Worm (Caenorhabditis elegans) whole organism, young adult: ENCODE measurements around the gene srw-60.

Experiments used
- C06A6.2 ChIP-seq: fragments of 200-800 bp; sonication (Bioruptor generic); conservative IDR thresholded peaks from 2 replicates; pipeline ENCODE4 v1.3.6; 2022; ENCODE audit warnings: missing genetic modification characterization, missing compliant biosample characterization
- D2030.7 ChIP-seq: fragments of 200-800 bp; sonication (Bioruptor generic); IDR thresholded peaks from 2 replicates; pipeline ENCODE4 v1.3.6; 2022; ENCODE audit warnings: missing genetic modification reagents, missing genetic modification characterization, missing compliant biosample characterization
- F10E7.11 ChIP-seq: sonication (generic microtip); optimal IDR thresholded peaks from 2 replicates; lab custom pipeline; 2017; ENCODE audit warnings: mild to moderate bottlenecking, missing genetic modification characterization, moderate library complexity, missing compliant biosample characterization
- F49E8.2 ChIP-seq: sonication (generic microtip); optimal IDR thresholded peaks from 3 replicates; lab custom pipeline; 2017; ENCODE audit warnings: missing genetic modification characterization, mild to moderate bottlenecking, missing compliant biosample characterization, antibody characterized with exemption, moderate library complexity; ENCODE audit not compliant: insufficient read depth
- F55B11.4 ChIP-seq: sonication (generic microtip); optimal IDR thresholded peaks from 2 replicates; lab custom pipeline; 2016; ENCODE audit warnings: missing compliant biosample characterization, missing genetic modification characterization, borderline replicate concordance; ENCODE audit not compliant: insufficient read depth
- Y79H2A.3 ChIP-seq: fragments of 200-800 bp; sonication (Bioruptor generic); conservative IDR thresholded peaks from 2 replicates; pipeline ENCODE4 v1.3.6; 2022; ENCODE audit warnings: missing genetic modification reagents, missing genetic modification characterization, missing compliant biosample characterization
- akir-1 ChIP-seq: fragments of 200-800 bp; sonication (Bioruptor generic); optimal IDR thresholded peaks from 2 replicates; lab custom pipeline; 2018; ENCODE audit warnings: mild to moderate bottlenecking, missing genetic modification characterization, moderate library complexity, missing compliant biosample characterization
- ama-1 ChIP-seq, 3 experiments: fragments of 150-350 bp in 1 of 3; sonication (generic microtip) in 2 of 3; optimal IDR thresholded peaks; 2 replicates each; lab custom pipeline; 2014 to 2018; ENCODE audit warnings: missing biosample characterization in 2 of 3, missing genetic modification characterization in 2 of 3, missing genetic modification reagents in 2 of 3
- atf-7 ChIP-seq: sonication (generic microtip); optimal IDR thresholded peaks from 2 replicates; lab custom pipeline; 2017; ENCODE audit warnings: mild to moderate bottlenecking, missing genetic modification characterization, missing compliant biosample characterization
- attf-3 ChIP-seq: fragments of 200-800 bp; sonication (Bioruptor generic); conservative IDR thresholded peaks from 2 replicates; pipeline ENCODE4 v1.3.6; 2022; ENCODE audit warnings: missing genetic modification reagents, missing genetic modification characterization, missing compliant biosample characterization
- bed-1 ChIP-seq: fragments of 200-800 bp; sonication (Bioruptor generic); IDR thresholded peaks from 2 replicates; pipeline ENCODE4 v1.3.6; 2022; ENCODE audit warnings: missing genetic modification reagents, missing genetic modification characterization, missing compliant biosample characterization
- cebp-1 ChIP-seq, 2 experiments: fragments of 200-800 bp in 1 of 2; sonication (Bioruptor generic) in 1 of 2; sonication (generic microtip) in 1 of 2; IDR thresholded peaks in 1 of 2; optimal IDR thresholded peaks in 1 of 2; 2 replicates each; pipeline versions ENCODE4 v1.3.6 to Lab custom; 2017 to 2022; ENCODE audit warnings: missing compliant biosample characterization in 2 of 2, missing genetic modification characterization in 2 of 2, mild to moderate bottlenecking in 1 of 2, missing genetic modification reagents in 1 of 2, moderate library complexity in 1 of 2
- ceh-27 ChIP-seq: fragments of 200-800 bp; sonication (Bioruptor generic); optimal IDR thresholded peaks from 2 replicates; lab custom pipeline; 2018; ENCODE audit warnings: mild to moderate bottlenecking, missing genetic modification characterization, moderate library complexity, missing compliant biosample characterization
- ceh-40 ChIP-seq: fragments of 200-800 bp; sonication (Bioruptor generic); IDR thresholded peaks from 2 replicates; pipeline ENCODE4 v1.3.6; 2022; ENCODE audit warnings: missing genetic modification characterization, missing compliant biosample characterization
- chd-7 ChIP-seq: sonication (generic microtip); optimal IDR thresholded peaks from 2 replicates; lab custom pipeline; 2016; ENCODE audit warnings: mild to moderate bottlenecking, missing genetic modification characterization, moderate library complexity, missing compliant biosample characterization
- dox-1 ChIP-seq: fragments of 200-800 bp; sonication (Bioruptor generic); IDR thresholded peaks from 2 replicates; pipeline ENCODE4 v1.3.6; 2022; ENCODE audit warnings: missing genetic modification reagents, missing genetic modification characterization, missing compliant biosample characterization
- dpl-1 ChIP-seq: fragments of 150-350 bp; optimal IDR thresholded peaks from 2 replicates; lab custom pipeline; 2014; ENCODE audit warnings: missing biosample characterization, missing genetic modification reagents, missing genetic modification characterization
- egl-18 ChIP-seq: fragments of 200-800 bp; sonication (Bioruptor generic); IDR thresholded peaks from 2 replicates; pipeline ENCODE4 v1.3.6; 2022; ENCODE audit warnings: missing genetic modification reagents, missing genetic modification characterization, missing compliant biosample characterization
- gei-17 ChIP-seq: fragments of 200-800 bp; sonication (Bioruptor generic); optimal IDR thresholded peaks from 2 replicates; lab custom pipeline; 2018; ENCODE audit warnings: mild to moderate bottlenecking, missing genetic modification characterization, missing compliant biosample characterization
- him-1 ChIP-seq: sonication (generic microtip); optimal IDR thresholded peaks from 2 replicates; lab custom pipeline; 2016; ENCODE audit warnings: missing genotype, missing genetic modification reagents, missing genetic modification characterization, missing compliant biosample characterization
- hlh-12 ChIP-seq: sonication (generic microtip); optimal IDR thresholded peaks from 2 replicates; lab custom pipeline; 2016; ENCODE audit warnings: missing genetic modification characterization, missing compliant biosample characterization
- hlh-26 ChIP-seq: fragments of 200-800 bp; sonication (Bioruptor generic); conservative IDR thresholded peaks from 2 replicates; pipeline ENCODE4 v1.3.6; 2022; ENCODE audit warnings: missing genetic modification reagents, missing genetic modification characterization, missing compliant biosample characterization
- hmg-1.2 ChIP-seq: fragments of 200-800 bp; sonication (Bioruptor generic); IDR thresholded peaks from 2 replicates; pipeline ENCODE4 v1.3.6; 2022; ENCODE audit warnings: missing genetic modification reagents, missing genetic modification characterization, missing compliant biosample characterization
- hrde-1 ChIP-seq: sonication (generic microtip); optimal IDR thresholded peaks from 2 replicates; lab custom pipeline; 2016; ENCODE audit warnings: missing genetic modification characterization, mild to moderate bottlenecking, missing compliant biosample characterization, moderate library complexity, missing genotype, missing genetic modification reagents, borderline replicate concordance
- hsf-1 ChIP-seq: fragments of 200-800 bp; sonication (Bioruptor generic); IDR thresholded peaks from 2 replicates; pipeline ENCODE4 v1.3.6; 2022; ENCODE audit warnings: missing genetic modification reagents, missing genetic modification characterization, missing compliant biosample characterization
- let-526 ChIP-seq: fragments of 200-800 bp; sonication (Bioruptor generic); IDR thresholded peaks from 2 replicates; pipeline ENCODE4 v1.3.6; 2022; ENCODE audit warnings: missing genetic modification reagents, missing genetic modification characterization, missing compliant biosample characterization
- lin-54 ChIP-seq: fragments of 200-800 bp; sonication (Bioruptor generic); optimal IDR thresholded peaks from 2 replicates; lab custom pipeline; 2018; ENCODE audit warnings: mild to moderate bottlenecking, missing genetic modification characterization, missing compliant biosample characterization
- lsy-27 ChIP-seq: sonication (generic microtip); optimal IDR thresholded peaks from 2 replicates; lab custom pipeline; 2017; ENCODE audit warnings: missing genetic modification characterization, mild to moderate bottlenecking, missing compliant biosample characterization, antibody characterized with exemption, missing genotype, borderline replicate concordance; ENCODE audit not compliant: insufficient read depth
- madf-3 ChIP-seq: fragments of 200-800 bp; sonication (Bioruptor generic); IDR thresholded peaks from 2 replicates; pipeline ENCODE4 v1.3.6; 2022; ENCODE audit warnings: missing genetic modification reagents, missing genetic modification characterization, missing compliant biosample characterization
- madf-8 ChIP-seq: fragments of 200-800 bp; sonication (Bioruptor generic); conservative IDR thresholded peaks from 2 replicates; pipeline ENCODE4 v1.3.6; 2022; ENCODE audit warnings: missing genetic modification reagents, missing genetic modification characterization, missing compliant biosample characterization
- mes-4 ChIP-seq: sonication (generic microtip); optimal IDR thresholded peaks from 2 replicates; lab custom pipeline; 2016; ENCODE audit warnings: missing genotype, missing genetic modification characterization, missing compliant biosample characterization
- mxl-1 ChIP-seq: sonication (generic microtip); optimal IDR thresholded peaks from 2 replicates; lab custom pipeline; 2016; ENCODE audit warnings: missing genetic modification characterization, missing compliant biosample characterization
- nfya-2 ChIP-seq: fragments of 200-800 bp; sonication (Bioruptor generic); IDR thresholded peaks from 2 replicates; pipeline ENCODE4 v1.3.6; 2022; ENCODE audit warnings: missing genetic modification reagents, missing genetic modification characterization, missing compliant biosample characterization
- nhr-27 ChIP-seq: fragments of 200-800 bp; sonication (Bioruptor generic); optimal IDR thresholded peaks from 2 replicates; lab custom pipeline; 2018; ENCODE audit warnings: mild to moderate bottlenecking, missing genetic modification characterization, moderate library complexity, missing compliant biosample characterization
- nhr-90 ChIP-seq: sonication (generic microtip); optimal IDR thresholded peaks from 2 replicates; lab custom pipeline; 2016; ENCODE audit warnings: missing genotype, mild to moderate bottlenecking, missing genetic modification characterization, missing compliant biosample characterization
- rcor-1 ChIP-seq: fragments of 200-800 bp; sonication (Bioruptor generic); IDR thresholded peaks from 2 replicates; pipeline ENCODE4 v1.3.6; 2022; ENCODE audit warnings: missing genetic modification reagents, missing genetic modification characterization, missing compliant biosample characterization
- repo-1 ChIP-seq: sonication (generic microtip); optimal IDR thresholded peaks from 2 replicates; lab custom pipeline; 2017; ENCODE audit warnings: mild to moderate bottlenecking, missing genetic modification characterization, missing compliant biosample characterization
- sea-2 ChIP-seq: fragments of 200-800 bp; sonication (Bioruptor generic); IDR thresholded peaks from 2 replicates; pipeline ENCODE4 v1.3.6; 2022; ENCODE audit warnings: missing genetic modification characterization, missing compliant biosample characterization
- snpc-1.3 ChIP-seq: sonication (generic microtip); optimal IDR thresholded peaks from 2 replicates; lab custom pipeline; 2017; ENCODE audit warnings: missing genetic modification characterization, mild to moderate bottlenecking, missing compliant biosample characterization, antibody characterized with exemption, moderate library complexity, missing genotype, missing genetic modification reagents; ENCODE audit not compliant: insufficient read depth
- somi-1 ChIP-seq: fragments of 200-800 bp; sonication (Bioruptor generic); optimal IDR thresholded peaks from 2 replicates; lab custom pipeline; 2018; ENCODE audit warnings: mild to moderate bottlenecking, missing genetic modification characterization, missing compliant biosample characterization
- sptf-2 ChIP-seq: fragments of 200-800 bp; sonication (Bioruptor generic); optimal IDR thresholded peaks from 2 replicates; lab custom pipeline; 2018; ENCODE audit warnings: mild to moderate bottlenecking, missing genetic modification characterization, missing compliant biosample characterization
- xnd-1 ChIP-seq: sonication (generic microtip); optimal IDR thresholded peaks from 2 replicates; lab custom pipeline; 2016; ENCODE audit warnings: missing genotype, missing genetic modification reagents, missing genetic modification characterization, missing compliant biosample characterization
- zim-3 ChIP-seq: sonication (generic microtip); optimal IDR thresholded peaks from 2 replicates; lab custom pipeline; 2017; ENCODE audit warnings: mild to moderate bottlenecking, missing genetic modification characterization, moderate library complexity, missing compliant biosample characterization
- ztf-18 ChIP-seq: sonication (generic microtip); optimal IDR thresholded peaks from 2 replicates; lab custom pipeline; 2016; ENCODE audit warnings: missing genotype, mild to moderate bottlenecking, missing genetic modification characterization, missing compliant biosample characterization
- ztf-22 ChIP-seq: fragments of 200-800 bp; sonication (Bioruptor generic); optimal IDR thresholded peaks from 2 replicates; lab custom pipeline; 2018; ENCODE audit warnings: mild to moderate bottlenecking, missing genetic modification characterization, moderate library complexity, missing compliant biosample characterization
- ztf-26 ChIP-seq: sonication (generic microtip); optimal IDR thresholded peaks from 2 replicates; lab custom pipeline; 2017; ENCODE audit warnings: missing genetic modification characterization, missing compliant biosample characterization

The srw-60 gene

DNA sequence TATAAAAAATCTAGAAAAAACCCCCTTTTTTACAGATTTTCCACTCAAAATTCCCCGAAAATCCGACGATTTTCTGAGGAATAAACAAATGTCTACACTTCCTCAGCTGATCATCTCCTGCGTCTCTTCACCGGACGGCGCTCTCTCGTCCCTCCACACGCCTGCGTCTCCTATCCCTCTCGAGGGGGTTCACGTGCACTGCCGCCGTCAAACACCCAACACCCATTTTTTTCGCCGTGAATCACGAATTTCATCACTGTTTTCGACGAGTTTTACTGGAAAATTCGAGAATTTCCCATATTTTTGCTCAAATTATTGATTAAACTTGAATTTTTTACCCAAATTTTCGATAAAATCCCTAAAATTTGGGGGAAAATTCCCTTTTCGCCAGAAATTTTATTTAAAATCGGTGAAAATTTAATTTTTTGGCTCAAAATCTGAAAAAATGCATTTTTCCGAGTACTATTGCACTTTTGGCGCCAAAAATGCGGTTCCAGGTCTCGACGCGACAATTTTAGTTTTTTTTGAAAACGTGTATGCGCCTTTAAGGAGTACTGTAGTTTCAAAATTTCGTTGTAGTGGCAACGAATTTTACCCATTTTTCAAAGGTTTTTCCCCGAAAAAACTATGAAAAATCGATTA lies 37.5 kb upstream of the srw-60 start:
- TF ChIP-seq sea-2: no peak
- no peak for TF ChIP-seq akir-1 (GFP tag; lab: Kevin White, UChicago)
- TF ChIP-seq nfya-2: no peak
- TF ChIP-seq ztf-18 (tag; lab: Kevin White, UChicago): peak; percentile 31
- no peak for TF ChIP-seq nhr-27 (tag; lab: Kevin White, UChicago)
- peak; percentile 84 for TF ChIP-seq cebp-1 (GFP tag; IDR thresholded peaks at IDR 0.05; lab: Robert Waterston, UW)
- peak; percentile 93 for TF ChIP-seq cebp-1 (tag; optimal IDR thresholded peaks at IDR 0.05; lab: Kevin White, UChicago)
- TF ChIP-seq lsy-27 (tag; lab: Kevin White, UChicago): no peak
- peak; percentile 61 for TF ChIP-seq D2030.7 (GFP tag; lab: Robert Waterston, UW)
- TF ChIP-seq hmg-1.2 (GFP tag; lab: Robert Waterston, UW): peak; percentile 99
- TF ChIP-seq xnd-1 (tag; lab: Kevin White, UChicago): peak; percentile 96
- TF ChIP-seq hlh-12: no peak
- peak; percentile 46 for TF ChIP-seq ceh-27 (GFP tag; lab: Kevin White, UChicago)
- 0 out of 2 replicates have a peak, but pooled peaks have one; percentile 29 for TF ChIP-seq Y79H2A.3 (GFP tag; lab: Robert Waterston, UW)
- 0 out of 2 replicates have a peak, but pooled peaks have one; percentile 56 for TF ChIP-seq hlh-26
- no peak for TF ChIP-seq somi-1 (GFP tag; lab: Kevin White, UChicago)
- TF ChIP-seq mxl-1: peak; percentile 48
- no peak for TF ChIP-seq F55B11.4
- TF ChIP-seq egl-18 (GFP tag; lab: Robert Waterston, UW): no peak
- peak; percentile 49 for TF ChIP-seq dpl-1 (GFP tag; lab: Kevin White, UChicago)
- peak; percentile 47 for TF ChIP-seq F49E8.2 (tag; lab: Kevin White, UChicago)
- TF ChIP-seq attf-3: no peak
- TF ChIP-seq hrde-1: peak; percentile 73
- no peak for TF ChIP-seq C06A6.2 (GFP tag; lab: Robert Waterston, UW)
- TF ChIP-seq let-526 (GFP tag; lab: Robert Waterston, UW): no peak
- no peak for TF ChIP-seq ceh-40 (GFP tag; lab: Robert Waterston, UW)
- TF ChIP-seq sptf-2 (GFP tag; lab: Kevin White, UChicago): no peak
- TF ChIP-seq ama-1 (optimal IDR thresholded peaks at IDR 0.05; lab: Kevin White, UChicago): no peak
- no peak for TF ChIP-seq ama-1 (GFP tag; optimal IDR thresholded peaks at IDR 0.05; lab: Kevin White, UChicago)
- no peak for TF ChIP-seq ztf-22 (GFP tag; lab: Kevin White, UChicago)
- peak; percentile 70 for TF ChIP-seq atf-7 (tag; lab: Kevin White, UChicago)
- no peak; the same call in none of the 2 replicates for TF ChIP-seq madf-3 (GFP tag; lab: Robert Waterston, UW)
- TF ChIP-seq repo-1 (tag; lab: Kevin White, UChicago): no peak
- no peak for TF ChIP-seq zim-3
- TF ChIP-seq mes-4 (tag; lab: Kevin White, UChicago): peak; percentile 21
- TF ChIP-seq chd-7 (tag; lab: Kevin White, UChicago): peak; percentile 62
- TF ChIP-seq ztf-26 (tag; lab: Kevin White, UChicago): peak; percentile 53
- peak; percentile 77 for TF ChIP-seq rcor-1
- 0 out of 2 replicates have a peak, but pooled peaks have one; percentile 43 for TF ChIP-seq bed-1 (GFP tag; lab: Robert Waterston, UW)
- TF ChIP-seq him-1 (tag; lab: Kevin White, UChicago): peak; percentile 34
- TF ChIP-seq hsf-1 (GFP tag; lab: Robert Waterston, UW): peak; percentile 89
- peak; percentile 37 for TF ChIP-seq F10E7.11 (tag; lab: Kevin White, UChicago)
- peak; percentile 33 for TF ChIP-seq lin-54
- TF ChIP-seq dox-1 (GFP tag; lab: Robert Waterston, UW): peak; percentile 71
- TF ChIP-seq nhr-90 (tag; lab: Kevin White, UChicago): peak; percentile 62
- TF ChIP-seq madf-8 (GFP tag; lab: Robert Waterston, UW): peak; percentile 85
- peak; percentile 44 for TF ChIP-seq gei-17 (GFP tag; lab: Kevin White, UChicago)
- TF ChIP-seq snpc-1.3: no peak
